Worm (Caenorhabditis elegans) whole organism, midembryonic: ENCODE data around the gene ZK418.13.

Experiments used
- T22C8.4 ChIP-seq: fragments of 200-800 bp; sonication (Bioruptor generic); IDR thresholded peaks from 2 replicates; pipeline ENCODE4 v1.3.6; 2022; ENCODE audit warnings: missing genetic modification characterization, missing compliant biosample characterization
- cog-1 ChIP-seq: sonication (generic microtip); optimal IDR thresholded peaks from 2 replicates; lab custom pipeline; 2016; ENCODE audit warnings: missing genetic modification characterization, missing compliant biosample characterization
- med-1 ChIP-seq: sonication (generic microtip); optimal IDR thresholded peaks from 2 replicates; lab custom pipeline; 2017; ENCODE audit warnings: missing genetic modification characterization, mild to moderate bottlenecking, missing compliant biosample characterization, antibody characterized with exemption, missing genetic modification reagents; ENCODE audit not compliant: insufficient read depth
- ref-1 ChIP-seq: fragments of 200-800 bp; sonication (Bioruptor generic); conservative IDR thresholded peaks from 2 replicates; pipeline ENCODE4 v1.3.6; 2022; ENCODE audit warnings: missing genetic modification reagents, missing genetic modification characterization, missing compliant biosample characterization
- tab-1 ChIP-seq: fragments of 200-800 bp; sonication (Bioruptor generic); IDR thresholded peaks from 2 replicates; pipeline ENCODE4 v1.3.6; 2022; ENCODE audit warnings: missing genetic modification characterization, missing compliant biosample characterization
- ztf-29 ChIP-seq: fragments of 200-800 bp; sonication (Bioruptor generic); IDR thresholded peaks from 2 replicates; pipeline ENCODE4 v1.3.6; 2022; ENCODE audit warnings: missing genetic modification reagents, missing genetic modification characterization, missing compliant biosample characterization

ce11 chrIII:7064185-7064584 is 12.1 kb downstream of the ZK418.13 start, which contains the start of gene R01H2.4:
- TF ChIP-seq ref-1 (GFP tag; lab: Robert Waterston, UW) (no peak), cog-1 (no peak), tab-1 (GFP tag; lab: Robert Waterston, UW) (no peak), ztf-29 (GFP tag; lab: Robert Waterston, UW) (no peak), med-1 (no peak), T22C8.4 (GFP tag; lab: Robert Waterston, UW) (no peak)
